Worm (Caenorhabditis elegans): ENCODE measurements around the gene Y22D7AL.3.

- no peak for TF ChIP-seq lin-39 (tag; optimal IDR thresholded peaks at IDR 0.05)
- TF ChIP-seq nhr-23 (tag; optimal IDR thresholded peaks at IDR 0.05), result no peak
Observed at ce11 chrIII:1665799-1666308, 24.6 kb downstream of the Y22D7AL.3 start, which contains the start of gene Y22D7AR.3.

Measured in whole organism, L3 larva.